Worm (Caenorhabditis elegans) whole organism, L1 larva: ENCODE results near the gene cwp-2.

ENCODE experiments used
- ama-1 ChIP-seq: fragments of 150-350 bp; optimal IDR thresholded peaks from 2 replicates; lab custom pipeline; 2014
- egl-27 ChIP-seq, 2 experiments: fragments of 150-350 bp in 1 of 2; sonication (generic microtip); optimal IDR thresholded peaks; 3 replicates each; lab custom pipeline; 2017 to 2018; ENCODE audit warnings: missing biosample characterization in 2 of 2, missing genetic modification characterization in 2 of 2, missing genetic modification reagents in 2 of 2
- lin-15B ChIP-seq: fragments of 150-350 bp; sonication (generic microtip); optimal IDR thresholded peaks from 3 replicates; lab custom pipeline; 2014; ENCODE audit warnings: missing biosample characterization, missing genetic modification characterization
- lin-39 ChIP-seq: fragments of 150-350 bp; optimal IDR thresholded peaks from 2 replicates; lab custom pipeline; 2014; ENCODE audit warnings: missing biosample characterization, missing genetic modification reagents, missing genetic modification characterization
- lir-3 ChIP-seq: sonication (generic microtip); optimal IDR thresholded peaks from 2 replicates; lab custom pipeline; 2016; ENCODE audit warnings: mild to moderate bottlenecking, missing genetic modification characterization, moderate library complexity, missing compliant biosample characterization; ENCODE audit not compliant: poor library complexity
- mep-1 ChIP-seq: fragments of 150-350 bp; optimal IDR thresholded peaks from 2 replicates; lab custom pipeline; 2014; ENCODE audit warnings: missing biosample characterization, missing genetic modification characterization
- nhr-237 ChIP-seq: fragments of 150-350 bp; optimal IDR thresholded peaks from 2 replicates; lab custom pipeline; 2014; ENCODE audit warnings: missing biosample characterization, missing genetic modification characterization
- nhr-28 ChIP-seq: fragments of 150-350 bp; optimal IDR thresholded peaks from 2 replicates; lab custom pipeline; 2014; ENCODE audit warnings: missing biosample characterization, missing genetic modification characterization
- nhr-84 ChIP-seq: sonication (generic microtip); optimal IDR thresholded peaks from 2 replicates; lab custom pipeline; 2017; ENCODE audit warnings: missing biosample characterization, missing genetic modification characterization
- pqm-1 ChIP-seq: sonication (generic microtip); optimal IDR thresholded peaks from 3 replicates; lab custom pipeline; 2017; ENCODE audit warnings: missing biosample characterization, missing genetic modification characterization
- zag-1 ChIP-seq: fragments of 150-350 bp; optimal IDR thresholded peaks from 2 replicates; lab custom pipeline; 2014; ENCODE audit warnings: missing biosample characterization, missing genetic modification characterization

DNA sequence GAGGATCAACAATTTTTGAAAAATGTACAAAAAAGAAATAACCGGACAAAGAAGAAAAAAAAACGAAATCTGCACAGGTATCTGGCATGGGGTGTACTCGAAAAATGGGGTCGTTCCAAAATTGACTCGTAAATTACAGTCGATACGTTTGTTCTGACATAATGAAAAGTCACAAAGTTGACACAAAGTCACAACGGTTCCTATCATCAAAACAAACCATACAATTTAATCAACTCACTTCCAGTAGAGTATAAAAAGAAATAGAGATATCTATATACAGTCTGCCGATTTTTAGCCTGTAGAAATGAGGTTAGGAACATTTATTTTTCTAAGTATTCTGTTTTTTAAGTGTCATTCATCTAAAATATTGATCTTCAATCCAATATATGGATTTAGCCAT is 42.0 kb upstream of the cwp-2 start, which contains the start of gene T19H12.12:
- TF ChIP-seq lin-15B, result no peak
- TF ChIP-seq nhr-84 (tag; lab: Kevin White, UChicago), result no peak
- TF ChIP-seq lir-3, result no peak
- TF ChIP-seq ama-1 (lab: Kevin White, UChicago), result no peak
- TF ChIP-seq mep-1 (tag; lab: Kevin White, UChicago), result no peak
- TF ChIP-seq zag-1, result no peak
- TF ChIP-seq lin-39 (tag; lab: Kevin White, UChicago), result no peak
- TF ChIP-seq pqm-1 (tag; lab: Kevin White, UChicago), result no peak
- TF ChIP-seq nhr-28 (tag; lab: Kevin White, UChicago), result no peak
- TF ChIP-seq nhr-237 (tag; lab: Kevin White, UChicago), result no peak
- no peak for TF ChIP-seq egl-27 (tag; optimal IDR thresholded peaks at IDR 0.05; lab: Kevin White, UChicago)
